Fruit fly (Drosophila melanogaster) whole organism, adult: ENCODE data around the gene Non3.

Source experiments
- CG7045 ChIP-seq: fragments of 200-800 bp; sonication (Bioruptor generic); optimal IDR thresholded peaks from 2 replicates; lab custom pipeline; 2017; ENCODE audit warnings: missing biosample characterization, mild to moderate bottlenecking, missing genetic modification characterization
- Hr96 ChIP-seq: fragments of 200-800 bp; sonication (Bioruptor generic); optimal IDR thresholded peaks from 2 replicates; lab custom pipeline; 2016; ENCODE audit warnings: missing biosample characterization, missing genetic modification characterization
- Mnt ChIP-seq: fragments of 200-800 bp; sonication (Bioruptor generic); optimal IDR thresholded peaks from 2 replicates; lab custom pipeline; 2016; ENCODE audit warnings: missing biosample characterization, mild to moderate bottlenecking, missing genetic modification characterization
- kay ChIP-seq: fragments of 200-800 bp; sonication (Bioruptor generic); peaks from one replicate; lab custom pipeline; 2016; ENCODE audit warnings: missing biosample characterization, missing genetic modification characterization, borderline replicate concordance
- ovo ChIP-seq: fragments of 200-800 bp; sonication (Bioruptor generic); optimal IDR thresholded peaks from 2 replicates; lab custom pipeline; 2016; ENCODE audit warnings: missing biosample characterization, missing genetic modification characterization
- pad ChIP-seq: fragments of 200-800 bp; sonication (Bioruptor generic); optimal IDR thresholded peaks from 3 replicates; lab custom pipeline; 2017; ENCODE audit warnings: missing biosample characterization, missing genetic modification characterization, mild to moderate bottlenecking, moderate library complexity, missing genetic modification reagents
- tj ChIP-seq: fragments of 200-800 bp; sonication (Bioruptor generic); optimal IDR thresholded peaks from 3 replicates; lab custom pipeline; 2017; ENCODE audit warnings: missing biosample characterization, mild to moderate bottlenecking, missing genetic modification characterization, moderate library complexity

DNA sequence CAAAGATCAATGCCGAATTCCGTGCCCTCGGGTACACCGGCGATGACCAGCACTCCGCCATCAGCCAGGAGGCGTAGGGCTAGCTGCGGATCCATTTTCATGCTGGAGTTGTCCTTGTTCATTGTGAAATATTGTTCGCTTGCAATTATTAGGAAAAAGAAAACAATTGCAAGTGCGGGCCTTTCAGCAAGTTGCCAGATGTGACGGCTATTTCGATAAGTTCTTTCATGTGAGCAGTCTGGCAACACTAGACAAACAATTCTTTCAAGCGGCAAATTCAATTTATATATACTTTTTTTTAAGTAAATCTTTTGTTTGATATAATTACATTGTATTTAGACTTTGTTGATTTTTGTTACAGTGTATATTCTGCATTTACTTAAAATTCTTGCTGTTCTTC lies 29.1 kb downstream of the Non3 start, which contains the start of gene CG12320:
- TF ChIP-seq Hr96 (GFP tag; lab: Kevin White, UChicago) (no peak), tj (no peak), pad (GFP tag; lab: Kevin White, UChicago) (no peak), kay (GFP tag; lab: Kevin White, UChicago) (no peak), Mnt (GFP tag; lab: Kevin White, UChicago) (no peak), ovo (no peak), CG7045 (GFP tag; lab: Kevin White, UChicago) (no peak)
